Fruit fly (Drosophila melanogaster) whole organism, embryonic: ENCODE results near the gene CG31788.
A peak's percentile ranks its signal among the peaks of the same experiment; 100 is the strongest.

Source experiments
- Adf1 ChIP-seq: fragments of 200-800 bp; sonication (Bioruptor generic); IDR thresholded peaks from 2 replicates; pipeline ENCODE4 v1.3.6; 2022; ENCODE audit warnings: missing biosample characterization, missing genetic modification characterization
- Antp ChIP-seq: fragments of 200-800 bp; sonication (Bioruptor generic); optimal IDR thresholded peaks from 3 replicates; lab custom pipeline; 2016; ENCODE audit warnings: missing biosample characterization, missing genetic modification characterization
- CG10147 ChIP-seq: fragments of 200-800 bp; sonication (Bioruptor generic); optimal IDR thresholded peaks from 2 replicates; lab custom pipeline; 2019; ENCODE audit warnings: missing biosample characterization, mild to moderate bottlenecking, missing genetic modification characterization, moderate library complexity
- CG12104 ChIP-seq: fragments of 200-800 bp; sonication (Bioruptor generic); optimal IDR thresholded peaks from 3 replicates; lab custom pipeline; 2016; ENCODE audit warnings: missing biosample characterization, missing genetic modification characterization
- CG12236 ChIP-seq: fragments of 200-800 bp; sonication (Bioruptor generic); optimal IDR thresholded peaks from 2 replicates; lab custom pipeline; 2016; ENCODE audit warnings: missing biosample characterization, missing genetic modification characterization
- CG14860 ChIP-seq: fragments of 200-800 bp; sonication (Bioruptor generic); IDR thresholded peaks from 3 replicates; pipeline ENCODE4 v1.3.6; 2022; ENCODE audit warnings: missing biosample characterization, missing genetic modification characterization; ENCODE audit not compliant: partially characterized antibody
- CG16779 ChIP-seq: fragments of 200-800 bp; sonication (Bioruptor generic); IDR thresholded peaks from 2 replicates; pipeline ENCODE4 v1.3.6; 2022; ENCODE audit warnings: missing biosample characterization, missing genetic modification characterization
- CG17829 ChIP-seq: fragments of 200-800 bp; optimal IDR thresholded peaks from 2 replicates; lab custom pipeline; 2019; ENCODE audit warnings: missing biosample characterization, mild to moderate bottlenecking, missing genetic modification characterization, moderate library complexity
- CG31388 ChIP-seq: fragments of 200-800 bp; sonication (Bioruptor generic); optimal IDR thresholded peaks from 2 replicates; lab custom pipeline; 2016; ENCODE audit warnings: missing biosample characterization, missing genetic modification characterization
- CG4854 ChIP-seq: fragments of 200-800 bp; sonication (Bioruptor generic); optimal IDR thresholded peaks from 2 replicates; lab custom pipeline; 2016; ENCODE audit warnings: missing biosample characterization, missing genetic modification characterization, inconsistent platforms
- CG8944 ChIP-seq: fragments of 200-800 bp; sonication (Bioruptor generic); optimal IDR thresholded peaks from 3 replicates; lab custom pipeline; 2016; ENCODE audit warnings: missing biosample characterization, missing genetic modification characterization
- CTCF ChIP-seq: fragments of 200-800 bp; sonication (Bioruptor generic); optimal IDR thresholded peaks from 2 replicates; lab custom pipeline; 2017; ENCODE audit warnings: missing biosample characterization, mild to moderate bottlenecking, missing genetic modification characterization, moderate library complexity
- Ets65A ChIP-seq: fragments of 200-800 bp; sonication (Bioruptor generic); peaks from one replicate; lab custom pipeline; 2016; ENCODE audit warnings: missing biosample characterization, missing genetic modification characterization
- HHEX ChIP-seq: fragments of 200-800 bp; sonication (Bioruptor generic); optimal IDR thresholded peaks from 3 replicates; lab custom pipeline; 2017; ENCODE audit warnings: missing biosample characterization, mild to moderate bottlenecking, missing genetic modification characterization, missing genetic modification reagents
- Hey ChIP-seq: fragments of 200-800 bp; sonication (Bioruptor generic); optimal IDR thresholded peaks from 3 replicates; lab custom pipeline; 2018; ENCODE audit warnings: missing biosample characterization, mild to moderate bottlenecking, missing genetic modification characterization
- HmgD ChIP-seq: fragments of 200-800 bp; sonication (Bioruptor generic); optimal IDR thresholded peaks from 3 replicates; lab custom pipeline; 2016; ENCODE audit warnings: missing biosample characterization, missing genetic modification characterization
- HmgZ ChIP-seq: fragments of 200-800 bp; sonication (Bioruptor generic); optimal IDR thresholded peaks from 2 replicates; lab custom pipeline; 2018; ENCODE audit warnings: missing biosample characterization, mild to moderate bottlenecking, missing genetic modification characterization
- Hmr ChIP-seq: fragments of 200-800 bp; sonication (Bioruptor generic); optimal IDR thresholded peaks from 3 replicates; lab custom pipeline; 2017; ENCODE audit warnings: mild to moderate bottlenecking, missing biosample characterization, missing genetic modification reagents, missing genetic modification characterization
- Hsf ChIP-seq: fragments of 200-800 bp; sonication (Bioruptor generic); optimal IDR thresholded peaks from 3 replicates; lab custom pipeline; 2016; ENCODE audit warnings: missing biosample characterization, missing genetic modification characterization
- Rfx ChIP-seq: fragments of 200-800 bp; sonication (Bioruptor generic); IDR thresholded peaks from 2 replicates; pipeline ENCODE4 v1.3.6; 2022; ENCODE audit warnings: missing biosample characterization, missing genetic modification characterization
- Stat92E ChIP-seq, 3 experiments: fragments of >200 bp in 2 of 3; fragments of 200-800 bp in 1 of 3; sonication (Bioruptor generic) in 1 of 3; optimal IDR thresholded peaks; 2 replicates each; lab custom pipeline; 2017 to 2019; ENCODE audit warnings: missing biosample characterization in 3 of 3, missing genetic modification characterization in 3 of 3, mild to moderate bottlenecking in 1 of 3, moderate library complexity in 1 of 3
- YL-1 ChIP-seq: fragments of 200-800 bp; sonication (Bioruptor generic); optimal IDR thresholded peaks from 3 replicates; lab custom pipeline; 2017; ENCODE audit warnings: missing biosample characterization, mild to moderate bottlenecking, missing genetic modification characterization
- ac ChIP-seq: fragments of 200-800 bp; sonication (Bioruptor generic); optimal IDR thresholded peaks from 3 replicates; lab custom pipeline; 2017; ENCODE audit warnings: missing biosample characterization, mild to moderate bottlenecking, missing genetic modification characterization
- cg ChIP-seq: fragments of 200-800 bp; sonication (Bioruptor generic); optimal IDR thresholded peaks from 3 replicates; lab custom pipeline; 2019; ENCODE audit warnings: missing biosample characterization, mild to moderate bottlenecking, missing genetic modification characterization, moderate library complexity
- eyg ChIP-seq: fragments of 200-800 bp; sonication (Bioruptor generic); optimal IDR thresholded peaks from 3 replicates; lab custom pipeline; 2016; ENCODE audit warnings: missing biosample characterization, missing genetic modification characterization
- gt ChIP-seq: fragments of 200-800 bp; sonication (Bioruptor generic); IDR thresholded peaks from 2 replicates; pipeline ENCODE4 v1.3.6; 2022; ENCODE audit warnings: missing biosample characterization, missing genetic modification characterization
- hkb ChIP-seq, 2 experiments: fragments of 200-800 bp in 1 of 2; fragments of >200 bp in 1 of 2; sonication (Bioruptor generic) in 1 of 2; IDR thresholded peaks in 1 of 2; optimal IDR thresholded peaks in 1 of 2; 2 replicates each; pipeline versions ENCODE4 v1.3.6 to Lab custom; 2017 to 2022; ENCODE audit warnings: missing biosample characterization in 1 of 2, missing genetic modification characterization in 1 of 2
- ken ChIP-seq: fragments of 200-800 bp; sonication (Bioruptor generic); IDR thresholded peaks from 3 replicates; pipeline ENCODE4 v1.3.6; 2022; ENCODE audit warnings: missing biosample characterization, missing genetic modification characterization
- kni ChIP-seq: fragments of 200-800 bp; sonication (Bioruptor generic); optimal IDR thresholded peaks from 3 replicates; lab custom pipeline; 2017; ENCODE audit warnings: mild to moderate bottlenecking, missing biosample characterization, missing genetic modification reagents, missing genetic modification characterization
- knrl ChIP-seq: fragments of 200-800 bp; sonication (Bioruptor generic); IDR thresholded peaks from 3 replicates; pipeline ENCODE4 v1.3.6; 2022; ENCODE audit warnings: missing biosample characterization, missing genetic modification characterization; ENCODE audit not compliant: partially characterized antibody
- prd ChIP-seq, 3 experiments: fragments of >200 bp in 2 of 3; fragments of 200-800 bp in 1 of 3; sonication (Bioruptor generic) in 1 of 3; optimal IDR thresholded peaks in 2 of 3; IDR thresholded peaks in 1 of 3; 2 replicates in 2 of 3; 3 replicates in 1 of 3; pipeline versions ENCODE4 v1.3.6 to Lab custom; 2017 to 2022; ENCODE audit warnings: missing biosample characterization in 1 of 3, missing genetic modification characterization in 1 of 3
- pum ChIP-seq: fragments of 200-800 bp; sonication (Bioruptor generic); optimal IDR thresholded peaks from 2 replicates; lab custom pipeline; 2016; ENCODE audit warnings: missing biosample characterization, missing genetic modification characterization
- row ChIP-seq: fragments of 200-800 bp; sonication (Bioruptor generic); IDR thresholded peaks from 3 replicates; pipeline ENCODE4 v1.3.6; 2022; ENCODE audit warnings: missing biosample characterization, missing genetic modification characterization
- sens-2 ChIP-seq: fragments of 200-800 bp; sonication (Bioruptor generic); IDR thresholded peaks from 2 replicates; pipeline ENCODE4 v1.3.6; 2022; ENCODE audit warnings: missing biosample characterization, missing genetic modification characterization
- slbo ChIP-seq: fragments of 200-800 bp; sonication (Bioruptor generic); IDR thresholded peaks from 2 replicates; pipeline ENCODE4 v1.3.6; 2022; ENCODE audit warnings: missing biosample characterization, missing genetic modification characterization
- sr ChIP-seq: fragments of 200-800 bp; sonication (Bioruptor generic); IDR thresholded peaks from 3 replicates; pipeline ENCODE4 v1.3.6; 2022; ENCODE audit warnings: missing biosample characterization, missing genetic modification characterization

Gene CG31788

dm6 chr2L:18298541-18298940, 40.8 kb upstream of the CG31788 start (continued):
- TF ChIP-seq CG12236 (no peak), Hsf (GFP tag; lab: Kevin White, UChicago) (peak; percentile 2), YL-1 (GFP tag; lab: Kevin White, UChicago) (no peak), CG8944 (no peak), gt (GFP tag; lab: Robert Waterston, UW) (no peak), pum (GFP tag; lab: Kevin White, UChicago) (peak; percentile 8), HHEX (no peak), hkb (optimal IDR thresholded peaks at IDR 0.05; lab: Kevin White, UChicago) (no peak), hkb (GFP tag; IDR thresholded peaks at IDR 0.05; lab: Robert Waterston, UW) (no peak)

dm6 chr2L:18294421-18294890, 36.7 kb upstream of the CG31788 start, which contains the start of gene CG5790:
TSS of gene CG5790 (plus strand) at chr2L:18294840.
- TF ChIP-seq ken = no peak
- TF ChIP-seq Hmr = no peak
- TF ChIP-seq knrl (GFP tag; lab: Robert Waterston, UW) = no peak
- no peak for TF ChIP-seq CG16779 (GFP tag; lab: Robert Waterston, UW)
- TF ChIP-seq CTCF (GFP tag; lab: Kevin White, UChicago) = peak; percentile 81
- TF ChIP-seq CG14860 (GFP tag; lab: Robert Waterston, UW) = no peak
- peak; percentile 55 for TF ChIP-seq Ets65A (GFP tag; lab: Kevin White, UChicago)
- TF ChIP-seq sr (GFP tag; lab: Robert Waterston, UW) = no peak
- TF ChIP-seq, all 482 proteins: peak for 2

dm6 chr2L:18292222-18292621, 34.4 kb upstream of the CG31788 start, which contains the start of gene Sfp36F:
TSS of gene Sfp36F (plus strand) at chr2L:18292522.
- no peak for TF ChIP-seq CG4854 (GFP tag; lab: Kevin White, UChicago)
- no peak for TF ChIP-seq Hsf (GFP tag; lab: Kevin White, UChicago)
- TF ChIP-seq ac (GFP tag; lab: Kevin White, UChicago) = no peak
- TF ChIP-seq sens-2 (GFP tag; lab: Robert Waterston, UW) = no peak
- TF ChIP-seq CG10147 = no peak
- no peak for TF ChIP-seq CG12104
- no peak for TF ChIP-seq Hey (tag; lab: Kevin White, UChicago)
- no peak for TF ChIP-seq eyg (GFP tag; lab: Kevin White, UChicago)
- no peak for TF ChIP-seq Rfx (GFP tag; lab: Robert Waterston, UW)
- no peak for TF ChIP-seq Antp (GFP tag; lab: Kevin White, UChicago)
- TF ChIP-seq kni = no peak
- TF ChIP-seq CG17829 (tag; lab: Kevin White, UChicago) = no peak
- TF ChIP-seq CG31388 (GFP tag; lab: Kevin White, UChicago) = no peak

dm6 chr2L:18291362-18291761, 33.6 kb upstream of the CG31788 start, which contains the start of gene CG43362:
TSS of gene CG43362 (minus strand) at chr2L:18291462.
- no peak for TF ChIP-seq HmgZ
- no peak for TF ChIP-seq slbo (GFP tag; lab: Robert Waterston, UW)
- TF ChIP-seq Adf1 (GFP tag; lab: Robert Waterston, UW) = no peak
- TF ChIP-seq prd (optimal IDR thresholded peaks at IDR 0.05; lab: Kevin White, UChicago) = no peak
- no peak for TF ChIP-seq prd (GFP tag; IDR thresholded peaks at IDR 0.05; lab: Robert Waterston, UW)
- TF ChIP-seq cg (GFP tag; lab: Kevin White, UChicago) = no peak
- no peak for TF ChIP-seq row (GFP tag; lab: Robert Waterston, UW)
- TF ChIP-seq Stat92E (GFP tag; optimal IDR thresholded peaks at IDR 0.05; lab: Kevin White, UChicago) = no peak
- TF ChIP-seq HmgD = no peak
